Fruit fly (Drosophila melanogaster): ENCODE measurements around the gene CG5131.
A peak's percentile ranks its signal among the peaks of the same experiment; 100 is the strongest.

The CG5131 gene

DNA sequence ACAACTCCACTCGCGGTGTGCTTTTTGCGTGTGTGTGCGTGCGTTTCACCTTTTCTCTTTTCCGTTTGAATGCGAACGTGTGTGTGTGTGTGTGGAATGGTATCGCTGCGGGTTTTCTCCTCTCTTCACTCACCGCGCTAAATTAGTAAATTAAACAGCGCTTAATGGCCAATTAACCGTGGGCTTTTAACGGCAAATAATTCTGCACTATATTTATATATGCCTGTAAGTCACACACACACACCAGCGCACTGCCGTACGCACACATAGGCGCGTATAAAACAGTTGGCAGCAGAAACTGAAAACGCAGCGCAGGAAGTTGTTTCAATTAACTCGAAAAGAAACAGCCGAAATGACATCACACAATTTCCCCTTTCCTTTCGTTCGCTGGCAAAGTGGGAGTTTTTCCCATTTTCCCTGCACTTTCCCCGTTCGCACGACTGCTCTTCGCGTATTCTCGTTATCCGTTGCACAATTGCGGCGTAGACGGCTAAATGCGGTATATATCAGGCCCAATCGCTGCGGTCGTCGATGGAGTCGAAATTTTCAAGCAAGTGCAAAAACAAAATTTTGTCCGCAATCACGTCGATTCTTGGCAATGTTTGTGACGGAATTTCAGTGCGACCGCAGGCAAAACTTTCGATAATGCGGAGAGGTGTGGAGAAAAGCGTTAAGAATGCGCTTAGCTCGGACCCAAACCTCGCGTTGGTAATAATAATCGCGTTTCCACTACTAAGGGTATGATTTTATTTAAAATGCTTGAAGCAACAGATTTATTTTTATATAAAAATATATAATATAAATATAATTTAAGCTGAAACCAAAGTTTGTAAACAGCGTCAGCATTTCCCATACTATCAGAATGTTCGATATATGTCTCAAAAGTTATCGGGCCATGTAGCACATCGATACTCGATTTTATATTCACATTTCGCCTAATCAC lies 11.4 kb upstream of the CG5131 start, which contains the start of gene BicD (continued):
- TF ChIP-seq CG4617 (GFP tag; optimal IDR thresholded peaks at IDR 0.05; ENCODE audit: borderline replicate concordance) (peak; percentile 38), CG8290 (GFP tag; optimal IDR thresholded peaks at IDR 0.05) (peak; percentile 84), CG8290 (tag; optimal IDR thresholded peaks at IDR 0.05) (peak in 1 of 2 experiments; percentile 69), Hr3 (GFP tag; optimal IDR thresholded peaks at IDR 0.05) (peak; percentile 2), CG15514 (GFP tag; optimal IDR thresholded peaks at IDR 0.05) (peak; percentile 74), CG2199 (GFP tag; IDR thresholded peaks at IDR 0.05) (0 out of 3 replicates have a peak, but pooled peaks have one; percentile 26), CG13624 (GFP tag; optimal IDR thresholded peaks at IDR 0.05) (no peak), CG3163 (GFP tag; optimal IDR thresholded peaks at IDR 0.05) (peak; percentile 5), crol (GFP tag; IDR thresholded peaks at IDR 0.05) (no peak), Vsx1 (GFP tag; optimal IDR thresholded peaks at IDR 0.05) (peak; percentile 75), scrt (GFP tag; optimal IDR thresholded peaks at IDR 0.05) (peak; percentile 22), CG3995 (GFP tag; optimal IDR thresholded peaks at IDR 0.05) (peak; percentile 7), CG13894 (tag; optimal IDR thresholded peaks at IDR 0.05) (peak; percentile 51), emc (GFP tag; optimal IDR thresholded peaks at IDR 0.05) (no peak), gfzf (GFP tag; optimal IDR thresholded peaks at IDR 0.05) (peak; percentile 90), wek (GFP tag; optimal IDR thresholded peaks at IDR 0.05) (peak; percentile 37), CG17802 (tag; optimal IDR thresholded peaks at IDR 0.05) (peak; percentile 46), grn (GFP tag; optimal IDR thresholded peaks at IDR 0.05) (no peak), HLH4C (GFP tag; IDR thresholded peaks at IDR 0.05; ENCODE audit: partially characterized antibody) (peak; percentile 80), pzg (GFP tag; optimal IDR thresholded peaks at IDR 0.05) (peak; percentile 88), schlank (tag; optimal IDR thresholded peaks at IDR 0.05) (no peak), nom (GFP tag; optimal IDR thresholded peaks at IDR 0.05) (peak; percentile 35), sd (tag; optimal IDR thresholded peaks at IDR 0.05) (peak; percentile 98), CG4854 (GFP tag; optimal IDR thresholded peaks at IDR 0.05) (no peak), psq (GFP tag; optimal IDR thresholded peaks at IDR 0.05) (no peak), CG13123 (GFP tag; optimal IDR thresholded peaks at IDR 0.05) (no peak), ewg (GFP tag; optimal IDR thresholded peaks at IDR 0.05) (no peak), Side (GFP tag; optimal IDR thresholded peaks at IDR 0.05) (no peak), NK7.1 (GFP tag; optimal IDR thresholded peaks at IDR 0.05) (no peak), Fer2 (tag; optimal IDR thresholded peaks at IDR 0.05) (no peak), Sry-δ (GFP tag; optimal IDR thresholded peaks at IDR 0.05) (peak; percentile 56), luna (GFP tag; optimal IDR thresholded peaks at IDR 0.05) (no peak), Sry-β (GFP tag; optimal IDR thresholded peaks at IDR 0.05) (no peak), caup (GFP tag; optimal IDR thresholded peaks at IDR 0.05; ENCODE audit: severe bottlenecking) (peak; percentile 1), CG6254 (GFP tag; optimal IDR thresholded peaks at IDR 0.05) (peak; percentile 7)

DNA sequence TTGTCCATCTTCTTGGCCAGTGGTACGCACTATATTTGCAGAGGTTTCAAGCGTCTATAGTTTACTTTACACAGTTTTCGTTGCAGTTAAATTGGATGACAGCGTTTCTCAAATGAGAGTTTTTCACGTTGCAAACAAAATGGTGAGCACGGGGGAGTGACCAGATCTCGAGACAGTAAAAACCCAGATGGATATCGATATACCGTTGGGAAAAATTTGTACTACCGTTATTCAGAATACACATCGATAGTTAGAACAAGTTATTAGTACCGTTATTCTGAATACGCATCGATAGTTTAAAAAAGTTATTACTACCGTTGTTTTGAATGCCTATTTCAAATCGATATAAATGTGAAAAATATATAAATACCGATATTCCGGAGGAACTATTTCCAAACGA lies 6.6 kb upstream of the CG5131 start, which contains the start of gene cass:
TSS of gene cass (minus strand) at position 179 of the 400 bp plus-strand sequence.
- peak; percentile 72 for TF ChIP-seq MBD-R2 (GFP tag; IDR thresholded peaks at IDR 0.05)
- no peak; the same call in 1 of the 2 replicates for TF ChIP-seq CG9932 (GFP tag; IDR thresholded peaks at IDR 0.05)
- TF ChIP-seq CG11695 (GFP tag; IDR thresholded peaks at IDR 0.05) = no peak
- TF ChIP-seq disco-r (GFP tag; optimal IDR thresholded peaks at IDR 0.05) = no peak
- no peak for TF ChIP-seq CG11456 (GFP tag; IDR thresholded peaks at IDR 0.05)
- no peak for TF ChIP-seq CG6813 (GFP tag; optimal IDR thresholded peaks at IDR 0.05)
- no peak for TF ChIP-seq CG31388 (GFP tag; optimal IDR thresholded peaks at IDR 0.05)
- no peak for TF ChIP-seq Hr51 (GFP tag; optimal IDR thresholded peaks at IDR 0.05)
- TF ChIP-seq CG2199 (GFP tag; IDR thresholded peaks at IDR 0.05) = peak; percentile 29; the same call in 1 of the 3 replicates
- TF ChIP-seq Drgx (GFP tag; IDR thresholded peaks at IDR 0.05) = no peak
- TF ChIP-seq ci (GFP tag; IDR thresholded peaks at IDR 0.05) = no peak; the same call in 2 of the 3 replicates
- no peak for TF ChIP-seq Rx (GFP tag; IDR thresholded peaks at IDR 0.05)
- no peak for TF ChIP-seq CG1602 (GFP tag; optimal IDR thresholded peaks at IDR 0.05)
- no peak for TF ChIP-seq Atf-2 (GFP tag; optimal IDR thresholded peaks at IDR 0.05)
- TF ChIP-seq CG33557 (GFP tag; optimal IDR thresholded peaks at IDR 0.05) = no peak
- no peak for TF ChIP-seq Usf (GFP tag; optimal IDR thresholded peaks at IDR 0.05)
